Fruit fly (Drosophila melanogaster) whole organism, pupa: ENCODE data around the gene CG32267.

Source experiments
- CG14655 ChIP-seq: fragments of 200-800 bp; sonication (Bioruptor generic); optimal IDR thresholded peaks from 3 replicates; lab custom pipeline; 2017; ENCODE audit warnings: mild to moderate bottlenecking, missing biosample characterization, missing genetic modification reagents, missing genetic modification characterization
- Snoo ChIP-seq: fragments of 200-800 bp; sonication (Bioruptor generic); optimal IDR thresholded peaks from 3 replicates; lab custom pipeline; 2017; ENCODE audit warnings: missing biosample characterization, mild to moderate bottlenecking, missing genetic modification characterization, inconsistent platforms

- TF ChIP-seq Snoo (peak; percentile 33), CG14655 (GFP tag; lab: Kevin White, UChicago) (no peak)
These were observed 48.9 kb downstream of the CG32267 start for dm6 chr3L:3423006-3423405.
